Worm (Caenorhabditis elegans) whole organism, L4 larva: ENCODE data around the gene R10E8.8.

Source experiments
- F10B5.3 ChIP-seq: sonication (generic microtip); optimal IDR thresholded peaks from 2 replicates; lab custom pipeline; 2016; ENCODE audit warnings: mild to moderate bottlenecking, missing genetic modification characterization, missing compliant biosample characterization
- aha-1 ChIP-seq: fragments of 150-350 bp; peaks from one replicate; lab custom pipeline; 2014; ENCODE audit warnings: missing biosample characterization, missing genetic modification characterization
- ceh-20 ChIP-seq: fragments of 200-800 bp; sonication (Bioruptor generic); IDR thresholded peaks from 2 replicates; pipeline ENCODE4 v1.3.6; 2022; ENCODE audit warnings: missing genetic modification reagents, missing genetic modification characterization, missing compliant biosample characterization
- daf-16 ChIP-seq, 3 experiments: sonication (generic microtip); optimal IDR thresholded peaks; 2 replicates each; lab custom pipeline; 2016 to 2017; ENCODE audit warnings: missing genetic modification characterization in 3 of 3, missing genetic modification reagents in 3 of 3, mild to moderate bottlenecking in 2 of 3, missing compliant biosample characterization in 2 of 3, missing biosample characterization in 1 of 3, moderate library complexity in 1 of 3
- dmd-8 ChIP-seq: fragments of 200-800 bp; sonication (Bioruptor generic); IDR thresholded peaks from 2 replicates; pipeline ENCODE4 v1.3.6; 2022; ENCODE audit warnings: missing genetic modification characterization, missing compliant biosample characterization
- dve-1 ChIP-seq: sonication (generic microtip); optimal IDR thresholded peaks from 2 replicates; lab custom pipeline; 2017; ENCODE audit warnings: antibody characterized with exemption, mild to moderate bottlenecking, missing genetic modification characterization, missing compliant biosample characterization; ENCODE audit not compliant: insufficient read depth
- fkh-10 ChIP-seq: fragments of 150-350 bp; optimal IDR thresholded peaks from 2 replicates; lab custom pipeline; 2014; ENCODE audit warnings: missing biosample characterization, missing genetic modification reagents, missing genetic modification characterization
- hlh-30 ChIP-seq: sonication (generic microtip); optimal IDR thresholded peaks from 2 replicates; lab custom pipeline; 2017; ENCODE audit warnings: antibody characterized with exemption, mild to moderate bottlenecking, missing genetic modification characterization, missing compliant biosample characterization; ENCODE audit not compliant: insufficient read depth
- lin-1 ChIP-seq: fragments of 200-800 bp; sonication (Bioruptor generic); IDR thresholded peaks from 2 replicates; pipeline ENCODE4 v1.3.6; 2022; ENCODE audit warnings: missing genetic modification reagents, missing genetic modification characterization, missing compliant biosample characterization
- lin-29 ChIP-seq: fragments of 200-800 bp; sonication (Bioruptor generic); IDR thresholded peaks from 2 replicates; pipeline ENCODE4 v1.3.6; 2022; ENCODE audit warnings: missing genetic modification reagents, missing genetic modification characterization, missing compliant biosample characterization
- lir-3 ChIP-seq: sonication (generic microtip); optimal IDR thresholded peaks from 2 replicates; lab custom pipeline; 2016; ENCODE audit warnings: mild to moderate bottlenecking, missing genetic modification characterization, missing compliant biosample characterization
- lsy-2 ChIP-seq, 2 experiments: fragments of 150-350 bp in 1 of 2; sonication (generic microtip) in 1 of 2; optimal IDR thresholded peaks; 2 replicates each; lab custom pipeline; 2014 to 2017; ENCODE audit warnings: missing biosample characterization in 2 of 2, missing genetic modification characterization in 2 of 2
- mdt-29 ChIP-seq: fragments of 200-800 bp; sonication (Bioruptor generic); IDR thresholded peaks from 2 replicates; pipeline ENCODE4 v1.3.6; 2022; ENCODE audit warnings: missing genetic modification reagents, missing genetic modification characterization, missing compliant biosample characterization
- mep-1 ChIP-seq: fragments of 150-350 bp; sonication (generic microtip); optimal IDR thresholded peaks from 3 replicates; lab custom pipeline; 2014; ENCODE audit warnings: missing biosample characterization, missing genetic modification characterization
- mes-2 ChIP-seq: sonication (generic microtip); optimal IDR thresholded peaks from 2 replicates; lab custom pipeline; 2016; ENCODE audit warnings: missing genotype, mild to moderate bottlenecking, missing genetic modification characterization, missing compliant biosample characterization; ENCODE audit not compliant: poor library complexity, severe bottlenecking
- mxl-3 ChIP-seq: fragments of 200-800 bp; sonication (Bioruptor generic); optimal IDR thresholded peaks from 2 replicates; lab custom pipeline; 2018; ENCODE audit warnings: mild to moderate bottlenecking, missing genetic modification characterization, missing compliant biosample characterization
- nhr-28 ChIP-seq: fragments of 150-350 bp; optimal IDR thresholded peaks from 2 replicates; lab custom pipeline; 2014; ENCODE audit warnings: missing biosample characterization, missing genetic modification characterization
- nhr-6 ChIP-seq: fragments of 150-350 bp; optimal IDR thresholded peaks from 2 replicates; lab custom pipeline; 2014; ENCODE audit warnings: missing biosample characterization, missing genetic modification characterization
- nhr-76 ChIP-seq: fragments of 150-350 bp; optimal IDR thresholded peaks from 2 replicates; lab custom pipeline; 2014; ENCODE audit warnings: missing biosample characterization, missing genetic modification characterization
- nhr-77 ChIP-seq: fragments of 150-350 bp; optimal IDR thresholded peaks from 2 replicates; lab custom pipeline; 2014; ENCODE audit warnings: missing biosample characterization, missing genetic modification characterization
- php-3 ChIP-seq: fragments of 200-800 bp; sonication (Bioruptor generic); IDR thresholded peaks from 2 replicates; pipeline ENCODE4 v1.3.6; 2022; ENCODE audit warnings: missing genetic modification reagents, missing genetic modification characterization, missing compliant biosample characterization
- pqm-1 ChIP-seq: sonication (generic microtip); optimal IDR thresholded peaks from 2 replicates; lab custom pipeline; 2017; ENCODE audit warnings: missing biosample characterization, missing genetic modification characterization
- set-16 ChIP-seq: fragments of 200-800 bp; sonication (Bioruptor generic); IDR thresholded peaks from 2 replicates; pipeline ENCODE4 v1.3.6; 2022; ENCODE audit warnings: missing genetic modification reagents, missing genetic modification characterization, missing compliant biosample characterization
- snpc-1.2 ChIP-seq: fragments of 200-800 bp; sonication (Bioruptor generic); IDR thresholded peaks from 2 replicates; pipeline ENCODE4 v1.3.6; 2022; ENCODE audit warnings: missing genetic modification reagents, missing genetic modification characterization, missing compliant biosample characterization
- snpc-4 ChIP-seq: fragments of 150-350 bp; optimal IDR thresholded peaks from 2 replicates; lab custom pipeline; 2014; ENCODE audit warnings: missing biosample characterization, missing genetic modification characterization
- spr-1 ChIP-seq: sonication (generic microtip); optimal IDR thresholded peaks from 2 replicates; lab custom pipeline; 2016; ENCODE audit warnings: mild to moderate bottlenecking, missing genetic modification characterization, missing compliant biosample characterization
- tag-97 ChIP-seq: fragments of 200-800 bp; sonication (Bioruptor generic); IDR thresholded peaks from 2 replicates; pipeline ENCODE4 v1.3.6; 2022; ENCODE audit warnings: missing genetic modification characterization, missing compliant biosample characterization
- unc-62 ChIP-seq, 3 experiments: fragments of 150-350 bp in 1 of 3; sonication (generic microtip); optimal IDR thresholded peaks in 2 of 3; peaks in 1 of 3; 1 replicate in 1 of 3; 2 replicates in 2 of 3; lab custom pipeline; 2014 to 2017; ENCODE audit warnings: missing biosample characterization in 3 of 3, missing genetic modification characterization in 3 of 3, missing genetic modification reagents in 3 of 3, missing genotype in 1 of 3
- ztf-7 ChIP-seq: fragments of 150-350 bp; optimal IDR thresholded peaks from 2 replicates; lab custom pipeline; 2014; ENCODE audit warnings: missing biosample characterization, missing genetic modification characterization

The R10E8.8 gene

DNA sequence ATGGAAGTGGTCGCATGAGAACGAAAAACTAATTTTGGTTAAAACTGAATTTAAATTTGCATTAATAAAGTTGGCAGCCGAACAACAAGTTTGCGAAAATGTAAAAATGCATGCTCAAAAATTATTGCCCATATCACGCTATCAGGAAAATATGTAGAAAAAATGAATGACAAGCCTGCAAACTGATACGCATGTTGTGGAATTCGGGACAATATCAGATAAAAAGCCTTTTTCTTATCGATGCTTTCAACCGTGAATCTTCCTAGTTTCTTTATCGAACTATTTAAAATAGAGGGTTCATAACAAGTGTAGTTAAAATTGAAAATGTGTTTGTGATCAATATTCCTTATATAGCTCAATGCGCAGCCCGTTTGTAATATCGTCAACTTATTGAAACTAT, 4.6 kb upstream of the R10E8.8 start (continued):
- TF ChIP-seq set-16 (GFP tag; lab: Robert Waterston, UW) = no peak
- TF ChIP-seq snpc-1.2 (GFP tag; lab: Robert Waterston, UW) = no peak
- TF ChIP-seq mxl-3 (GFP tag; lab: Kevin White, UChicago) = no peak
- peak; percentile 29 for TF ChIP-seq dve-1 (tag; lab: Kevin White, UChicago)
- TF ChIP-seq php-3 (GFP tag; lab: Robert Waterston, UW) = no peak
- TF ChIP-seq nhr-76 (tag; lab: Kevin White, UChicago) = no peak
- no peak for TF ChIP-seq nhr-77 (tag; lab: Kevin White, UChicago)
- no peak for TF ChIP-seq ceh-20

DNA sequence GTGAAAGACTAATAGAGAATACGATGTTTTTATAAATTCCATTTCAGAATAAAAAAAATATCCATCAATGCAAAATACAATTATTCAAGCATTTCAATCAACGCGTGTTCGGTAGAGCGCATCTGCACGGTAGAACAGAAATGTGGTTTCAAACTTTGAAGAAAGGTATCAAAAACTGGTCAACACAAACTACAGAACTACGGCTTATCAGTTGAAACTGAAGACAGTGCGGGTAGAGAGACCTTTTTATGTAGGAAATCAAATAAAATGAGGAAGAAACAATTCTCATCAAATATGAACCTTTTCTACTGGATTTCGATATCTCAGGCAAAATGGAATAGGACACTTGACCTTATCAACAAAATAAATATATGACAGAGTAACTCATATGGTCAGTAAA, 2.9 kb upstream of the R10E8.8 start:
- peak; percentile 17 for TF ChIP-seq dve-1 (tag; lab: Kevin White, UChicago)
- peak; percentile 30 for TF ChIP-seq pqm-1 (tag; lab: Kevin White, UChicago)
- TF ChIP-seq fkh-10 (GFP tag; lab: Kevin White, UChicago) = no peak
- no peak for TF ChIP-seq tag-97 (GFP tag; lab: Robert Waterston, UW)
- TF ChIP-seq daf-16 (GFP tag; optimal IDR thresholded peaks at IDR 0.05; lab: Kevin White, UChicago) = no peak
- TF ChIP-seq daf-16 (tag; optimal IDR thresholded peaks at IDR 0.05; lab: Kevin White, UChicago) = peak; percentile 28
- TF ChIP-seq nhr-28 (tag; lab: Kevin White, UChicago) = peak; percentile 77
- peak; percentile 34 for TF ChIP-seq aha-1 (tag; lab: Kevin White, UChicago)
- TF ChIP-seq spr-1 (tag; lab: Kevin White, UChicago) = no peak

DNA sequence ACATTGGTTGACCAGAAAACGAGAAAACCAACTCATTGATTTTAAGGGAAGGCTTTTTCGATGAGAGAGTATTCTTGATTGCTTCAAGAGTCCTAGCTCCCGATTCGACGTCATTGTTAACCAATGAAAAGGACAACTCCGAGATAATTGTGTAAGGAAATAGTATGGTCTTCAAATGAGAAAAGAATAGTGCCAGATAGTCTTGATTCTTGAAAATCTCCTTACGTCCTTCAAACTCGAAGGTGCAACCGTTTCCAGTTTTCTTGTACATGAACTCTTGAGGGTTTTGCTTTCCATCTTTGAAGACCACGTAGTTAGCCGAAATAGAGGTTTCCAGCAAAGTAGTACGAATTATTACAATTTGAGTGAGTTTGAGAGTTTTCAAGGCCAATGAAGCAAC, 1.8 kb upstream of the R10E8.8 start:
- TF ChIP-seq unc-62 (GFP tag; optimal IDR thresholded peaks at IDR 0.05 in 1 of 2; lab: Kevin White, UChicago) (peak in 1 of 2 experiments; percentile 93), unc-62 (tag; optimal IDR thresholded peaks at IDR 0.05; lab: Kevin White, UChicago) (no peak), snpc-4 (no peak), lin-29 (GFP tag; lab: Robert Waterston, UW) (no peak), nhr-77 (tag; lab: Kevin White, UChicago) (no peak), pqm-1 (tag; lab: Kevin White, UChicago) (no peak), mdt-29 (GFP tag; lab: Robert Waterston, UW) (no peak), nhr-28 (tag; lab: Kevin White, UChicago) (no peak), mes-2 (no peak), lin-1 (GFP tag; lab: Robert Waterston, UW) (no peak)
- TF ChIP-seq, all 104 proteins: peak for 1

DNA sequence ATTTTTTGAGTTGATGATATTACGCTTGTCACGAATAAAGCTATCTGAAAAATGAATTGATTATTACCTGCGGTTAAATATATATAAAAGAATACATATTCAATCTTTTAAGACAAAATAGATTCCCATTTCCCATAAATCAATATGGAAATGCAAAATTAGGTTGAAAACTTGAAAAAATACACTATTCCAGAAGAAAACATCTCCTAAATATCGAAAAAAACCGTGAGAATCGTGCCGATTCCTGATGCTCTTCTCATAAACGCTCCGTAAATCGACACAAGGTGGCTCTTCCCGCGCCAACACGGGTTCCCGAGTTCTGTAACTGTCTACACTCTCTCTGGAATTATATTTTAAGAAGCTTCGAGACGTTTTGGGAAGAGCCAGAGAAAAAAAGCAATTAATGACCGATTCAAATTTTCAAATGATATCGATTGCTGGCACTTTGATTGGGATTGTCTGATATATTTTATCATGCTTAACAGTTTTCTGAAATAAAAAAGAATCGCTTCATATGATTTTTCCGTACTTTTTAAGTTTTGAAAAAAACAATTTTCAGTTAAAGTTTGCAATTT, 4.7 kb downstream of the R10E8.8 start, which contains the start of gene R10E8.3:
R10E8.3 (minus strand) TSS at position 51 of the 575 bp plus-strand sequence.
- TF ChIP-seq mep-1 = no peak
- TF ChIP-seq nhr-6 (tag; lab: Kevin White, UChicago) = no peak
- TF ChIP-seq F10B5.3 (tag; lab: Kevin White, UChicago) = no peak
- no peak for TF ChIP-seq lir-3 (tag; lab: Kevin White, UChicago)
- peak; percentile 28 for TF ChIP-seq nhr-77 (tag; lab: Kevin White, UChicago)
- TF ChIP-seq daf-16 (GFP tag; optimal IDR thresholded peaks at IDR 0.05; lab: Kevin White, UChicago) = no peak
- TF ChIP-seq daf-16 (tag; optimal IDR thresholded peaks at IDR 0.05; lab: Kevin White, UChicago) = peak; percentile 45
- TF ChIP-seq hlh-30 = peak; percentile 30
- TF ChIP-seq ztf-7 (tag; lab: Kevin White, UChicago) = no peak
- TF ChIP-seq dmd-8 (GFP tag; lab: Robert Waterston, UW) = no peak
- no peak for TF ChIP-seq lsy-2 (tag; optimal IDR thresholded peaks at IDR 0.05; lab: Kevin White, UChicago)
- TF ChIP-seq dve-1 (tag; lab: Kevin White, UChicago) = peak; percentile 52

DNA sequence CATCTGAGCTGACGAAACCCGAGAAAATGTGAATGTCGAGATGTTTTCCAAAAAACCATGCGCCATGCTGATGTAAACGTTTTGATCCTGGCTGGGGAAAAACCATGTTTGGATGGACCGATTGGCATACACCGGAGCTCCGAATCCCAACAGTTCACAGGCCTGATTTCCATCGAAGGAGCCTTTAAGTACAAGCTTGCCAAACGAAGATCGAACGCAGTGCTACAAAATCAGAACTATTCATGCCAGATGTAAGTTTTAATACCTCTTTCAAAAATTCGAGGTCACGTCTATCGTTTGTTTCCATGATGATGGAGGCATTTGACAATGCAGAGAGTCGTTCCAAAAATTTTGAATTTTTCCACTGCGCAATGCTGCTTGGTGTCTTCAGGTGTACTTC, 5.7 kb downstream of the R10E8.8 start:
- TF ChIP-seq set-16 (GFP tag; lab: Robert Waterston, UW) (no peak), aha-1 (tag; lab: Kevin White, UChicago) (peak; percentile 95)
